Worm (Caenorhabditis elegans) whole organism, L1 larva: ENCODE results near the gene mlc-7.

Experiments used
- C04F5.9 ChIP-seq: sonication (generic microtip); optimal IDR thresholded peaks from 2 replicates; lab custom pipeline; 2016; ENCODE audit warnings: missing genetic modification characterization, missing compliant biosample characterization
- C16A3.4 ChIP-seq: fragments of 150-350 bp; optimal IDR thresholded peaks from 2 replicates; lab custom pipeline; 2014; ENCODE audit warnings: missing biosample characterization, missing genetic modification characterization
- C34B4.2 ChIP-seq: sonication (generic microtip); optimal IDR thresholded peaks from 2 replicates; lab custom pipeline; 2017; ENCODE audit warnings: mild to moderate bottlenecking, missing genetic modification characterization, missing compliant biosample characterization
- Y116A8C.19 ChIP-seq: sonication (generic microtip); optimal IDR thresholded peaks from 2 replicates; lab custom pipeline; 2016; ENCODE audit warnings: missing compliant biosample characterization, missing genetic modification characterization, borderline replicate concordance
- alr-1 ChIP-seq: fragments of 200-800 bp; sonication (Bioruptor generic); optimal IDR thresholded peaks from 2 replicates; lab custom pipeline; 2018; ENCODE audit warnings: borderline replicate concordance, mild to moderate bottlenecking, missing genetic modification characterization, missing compliant biosample characterization
- ama-1 ChIP-seq: fragments of 150-350 bp; optimal IDR thresholded peaks from 2 replicates; lab custom pipeline; 2014
- blmp-1 ChIP-seq: fragments of 150-350 bp; optimal IDR thresholded peaks from 2 replicates; lab custom pipeline; 2014; ENCODE audit warnings: missing biosample characterization, missing genetic modification characterization
- ceh-63 ChIP-seq: fragments of 200-800 bp; sonication (Bioruptor generic); optimal IDR thresholded peaks from 2 replicates; lab custom pipeline; 2018; ENCODE audit warnings: mild to moderate bottlenecking, missing genetic modification characterization, missing compliant biosample characterization
- ceh-8 ChIP-seq: fragments of 200-800 bp; sonication (Bioruptor generic); optimal IDR thresholded peaks from 2 replicates; lab custom pipeline; 2018; ENCODE audit warnings: mild to moderate bottlenecking, missing genetic modification characterization, moderate library complexity, missing compliant biosample characterization
- ceh-82 ChIP-seq, 3 experiments: fragments of 150-350 bp in 1 of 3; sonication (generic microtip) in 2 of 3; optimal IDR thresholded peaks; 2 replicates each; lab custom pipeline; 2014 to 2017; ENCODE audit warnings: missing biosample characterization in 3 of 3, missing genetic modification characterization in 3 of 3
- ceh-88 ChIP-seq: fragments of 200-800 bp; sonication (Bioruptor generic); IDR thresholded peaks from 2 replicates; pipeline ENCODE4 v1.3.6; 2022; ENCODE audit warnings: missing genetic modification characterization, missing compliant biosample characterization
- ces-1 ChIP-seq: fragments of 150-350 bp; optimal IDR thresholded peaks from 2 replicates; lab custom pipeline; 2014; ENCODE audit warnings: missing biosample characterization, missing genetic modification reagents, missing genetic modification characterization
- dpl-1 ChIP-seq, 3 experiments: fragments of 150-350 bp in 2 of 3; sonication (generic microtip) in 1 of 3; optimal IDR thresholded peaks; 2 replicates each; lab custom pipeline; 2014 to 2017; ENCODE audit warnings: missing biosample characterization in 3 of 3, missing genetic modification characterization in 3 of 3, missing genetic modification reagents in 3 of 3
- dsc-1 ChIP-seq: sonication (generic microtip); optimal IDR thresholded peaks from 2 replicates; lab custom pipeline; 2016; ENCODE audit warnings: mild to moderate bottlenecking, missing genetic modification characterization, missing compliant biosample characterization
- egl-13 ChIP-seq: sonication (generic microtip); optimal IDR thresholded peaks from 2 replicates; lab custom pipeline; 2016; ENCODE audit warnings: missing genotype, missing genetic modification reagents, missing genetic modification characterization, missing compliant biosample characterization
- egl-27 ChIP-seq, 2 experiments: fragments of 150-350 bp in 1 of 2; sonication (generic microtip); optimal IDR thresholded peaks; 3 replicates each; lab custom pipeline; 2017 to 2018; ENCODE audit warnings: missing biosample characterization in 2 of 2, missing genetic modification characterization in 2 of 2, missing genetic modification reagents in 2 of 2
- elt-3 ChIP-seq, 6 experiments: fragments of 150-350 bp in 1 of 6; sonication (generic microtip); optimal IDR thresholded peaks; 2 replicates each; lab custom pipeline; 2017 to 2018; ENCODE audit warnings: missing biosample characterization in 6 of 6, missing genetic modification characterization in 6 of 6, inconsistent platforms in 1 of 6
- fkh-8 ChIP-seq: sonication (generic microtip); optimal IDR thresholded peaks from 2 replicates; lab custom pipeline; 2016; ENCODE audit warnings: mild to moderate bottlenecking, missing genetic modification characterization, missing compliant biosample characterization
- fos-1 ChIP-seq: fragments of 150-350 bp; optimal IDR thresholded peaks from 2 replicates; lab custom pipeline; 2014; ENCODE audit warnings: missing biosample characterization, missing genetic modification characterization
- hlh-4 ChIP-seq: sonication (generic microtip); optimal IDR thresholded peaks from 2 replicates; lab custom pipeline; 2016; ENCODE audit warnings: mild to moderate bottlenecking, missing genetic modification characterization, missing compliant biosample characterization
- hpl-2 ChIP-seq: fragments of 150-350 bp; optimal IDR thresholded peaks from 2 replicates; lab custom pipeline; 2014; ENCODE audit warnings: missing biosample characterization, missing genetic modification reagents, missing genetic modification characterization
- isw-1 ChIP-seq: fragments of 200-800 bp; sonication (Bioruptor generic); IDR thresholded peaks from 2 replicates; pipeline ENCODE4 v1.3.6; 2022; ENCODE audit warnings: missing genetic modification characterization, missing compliant biosample characterization
- jun-1 ChIP-seq: fragments of 150-350 bp; optimal IDR thresholded peaks from 2 replicates; lab custom pipeline; 2014; ENCODE audit warnings: missing biosample characterization, missing genetic modification reagents, missing genetic modification characterization
- lin-14 ChIP-seq: fragments of 200-800 bp; sonication (Bioruptor generic); optimal IDR thresholded peaks from 2 replicates; lab custom pipeline; 2018; ENCODE audit warnings: mild to moderate bottlenecking, missing genetic modification characterization, moderate library complexity, missing compliant biosample characterization
- lin-15B ChIP-seq: fragments of 150-350 bp; sonication (generic microtip); optimal IDR thresholded peaks from 3 replicates; lab custom pipeline; 2014; ENCODE audit warnings: missing biosample characterization, missing genetic modification characterization
- lsy-2 ChIP-seq, 2 experiments: fragments of 150-350 bp; optimal IDR thresholded peaks; 2 replicates each; lab custom pipeline; 2014; ENCODE audit warnings: missing biosample characterization in 2 of 2, missing genetic modification characterization in 2 of 2
- mdl-1 ChIP-seq, 2 experiments: fragments of 150-350 bp; optimal IDR thresholded peaks; 2 replicates each; lab custom pipeline; 2014 to 2017; ENCODE audit warnings: missing biosample characterization in 2 of 2, missing genetic modification characterization in 2 of 2, inconsistent platforms in 1 of 2
- mef-2 ChIP-seq: fragments of 150-350 bp; optimal IDR thresholded peaks from 2 replicates; lab custom pipeline; 2014; ENCODE audit warnings: missing biosample characterization, missing genetic modification characterization
- mep-1 ChIP-seq: fragments of 150-350 bp; optimal IDR thresholded peaks from 2 replicates; lab custom pipeline; 2014; ENCODE audit warnings: missing biosample characterization, missing genetic modification characterization
- nhr-12 ChIP-seq: sonication (generic microtip); optimal IDR thresholded peaks from 2 replicates; lab custom pipeline; 2017; ENCODE audit warnings: missing biosample characterization, missing genetic modification characterization
- nhr-237 ChIP-seq: fragments of 150-350 bp; optimal IDR thresholded peaks from 2 replicates; lab custom pipeline; 2014; ENCODE audit warnings: missing biosample characterization, missing genetic modification characterization
- nhr-47 ChIP-seq: sonication (generic microtip); optimal IDR thresholded peaks from 2 replicates; lab custom pipeline; 2016; ENCODE audit warnings: mild to moderate bottlenecking, missing genetic modification characterization, moderate library complexity, missing compliant biosample characterization
- nhr-71 ChIP-seq: sonication (generic microtip); optimal IDR thresholded peaks from 2 replicates; lab custom pipeline; 2016; ENCODE audit warnings: mild to moderate bottlenecking, missing genetic modification characterization, moderate library complexity, missing compliant biosample characterization
- nhr-76 ChIP-seq: sonication (generic microtip); optimal IDR thresholded peaks from 2 replicates; lab custom pipeline; 2017; ENCODE audit warnings: missing biosample characterization, missing genetic modification characterization
- nhr-84 ChIP-seq: sonication (generic microtip); optimal IDR thresholded peaks from 2 replicates; lab custom pipeline; 2017; ENCODE audit warnings: missing biosample characterization, missing genetic modification characterization
- nhr-85 ChIP-seq: sonication (generic microtip); peaks from one replicate; lab custom pipeline; 2016; ENCODE audit warnings: missing genetic modification characterization, inconsistent platforms, missing compliant biosample characterization
- nhr-90 ChIP-seq: sonication (generic microtip); optimal IDR thresholded peaks from 2 replicates; lab custom pipeline; 2016; ENCODE audit warnings: mild to moderate bottlenecking, missing genetic modification characterization, missing compliant biosample characterization; ENCODE audit not compliant: poor library complexity
- pax-3 ChIP-seq: fragments of 200-800 bp; sonication (Bioruptor generic); optimal IDR thresholded peaks from 2 replicates; lab custom pipeline; 2018; ENCODE audit warnings: mild to moderate bottlenecking, missing genetic modification characterization, moderate library complexity, missing compliant biosample characterization
- rnt-1 ChIP-seq: sonication (generic microtip); optimal IDR thresholded peaks from 2 replicates; lab custom pipeline; 2016; ENCODE audit warnings: mild to moderate bottlenecking, missing genetic modification characterization, moderate library complexity, missing compliant biosample characterization
- skn-1 ChIP-seq: fragments of 150-350 bp; optimal IDR thresholded peaks from 2 replicates; lab custom pipeline; 2014; ENCODE audit warnings: missing biosample characterization, missing genetic modification characterization
- snu-23 ChIP-seq: sonication (generic microtip); optimal IDR thresholded peaks from 2 replicates; lab custom pipeline; 2016; ENCODE audit warnings: missing genetic modification characterization, missing compliant biosample characterization
- sox-4 ChIP-seq: sonication (generic microtip); optimal IDR thresholded peaks from 2 replicates; lab custom pipeline; 2016; ENCODE audit warnings: missing genetic modification characterization, missing compliant biosample characterization
- swsn-7 ChIP-seq: sonication (generic microtip); optimal IDR thresholded peaks from 2 replicates; lab custom pipeline; 2016; ENCODE audit warnings: missing genetic modification characterization, missing compliant biosample characterization
- unc-130 ChIP-seq: fragments of 150-350 bp; optimal IDR thresholded peaks from 2 replicates; lab custom pipeline; 2017; ENCODE audit warnings: missing biosample characterization, missing genetic modification characterization, inconsistent platforms
- unc-30 ChIP-seq: sonication (generic microtip); optimal IDR thresholded peaks from 2 replicates; lab custom pipeline; 2017; ENCODE audit warnings: missing biosample characterization, missing genetic modification characterization
- unc-86 ChIP-seq: sonication (generic microtip); optimal IDR thresholded peaks from 2 replicates; lab custom pipeline; 2016; ENCODE audit warnings: missing genetic modification characterization, missing compliant biosample characterization
- vab-15 ChIP-seq: sonication (generic microtip); optimal IDR thresholded peaks from 2 replicates; lab custom pipeline; 2017; ENCODE audit warnings: missing genotype, mild to moderate bottlenecking, missing genetic modification characterization, missing compliant biosample characterization
- xbp-1 ChIP-seq: sonication (generic microtip); optimal IDR thresholded peaks from 2 replicates; lab custom pipeline; 2016; ENCODE audit warnings: missing genetic modification characterization, missing compliant biosample characterization
- zag-1 ChIP-seq: fragments of 150-350 bp; optimal IDR thresholded peaks from 2 replicates; lab custom pipeline; 2014; ENCODE audit warnings: missing biosample characterization, missing genetic modification characterization
- ztf-4 ChIP-seq: fragments of 150-350 bp; optimal IDR thresholded peaks from 2 replicates; lab custom pipeline; 2014; ENCODE audit warnings: missing biosample characterization, missing genetic modification characterization

mlc-7 gene

ce11 chrIII:13717505-13717904 is 33.7 kb upstream of the mlc-7 start (continued):
- TF ChIP-seq lsy-2 (tag; optimal IDR thresholded peaks at IDR 0.05; lab: Kevin White, UChicago) (peak; percentile 1 to 57), C16A3.4 (tag; lab: Kevin White, UChicago) (peak; percentile 17), dsc-1 (no peak), nhr-12 (tag; lab: Kevin White, UChicago) (no peak), alr-1 (no peak), jun-1 (tag; lab: Kevin White, UChicago) (peak; percentile 4), C34B4.2 (tag; lab: Kevin White, UChicago) (no peak), egl-13 (tag; lab: Kevin White, UChicago) (no peak), blmp-1 (tag; lab: Kevin White, UChicago) (peak; percentile 70), unc-130 (tag; lab: Kevin White, UChicago) (no peak), Y116A8C.19 (tag; lab: Kevin White, UChicago) (no peak), ceh-88 (no peak; the same call in 1 of the 2 replicates), mef-2 (tag; lab: Kevin White, UChicago) (no peak), skn-1 (tag; lab: Kevin White, UChicago) (peak; percentile 12), swsn-7 (peak; percentile 24), ama-1 (lab: Kevin White, UChicago) (peak; percentile 23), C04F5.9 (no peak), rnt-1 (tag; lab: Kevin White, UChicago) (peak; percentile 25), fos-1 (tag; lab: Kevin White, UChicago) (no peak), ces-1 (no peak), ceh-63 (no peak), nhr-47 (tag; lab: Kevin White, UChicago) (peak; percentile 34), hpl-2 (GFP tag; lab: Kevin White, UChicago) (no peak), isw-1 (GFP tag; lab: Robert Waterston, UW) (no peak), nhr-84 (tag; lab: Kevin White, UChicago) (no peak), elt-3 (tag; optimal IDR thresholded peaks at IDR 0.05; lab: Kevin White, UChicago) (no peak), mep-1 (tag; lab: Kevin White, UChicago) (peak; percentile 60), fkh-8 (tag; lab: Kevin White, UChicago) (peak; percentile 61), nhr-85 (tag; lab: Kevin White, UChicago) (no peak), sox-4 (no peak), hlh-4 (tag; lab: Kevin White, UChicago) (no peak), xbp-1 (tag; lab: Kevin White, UChicago) (peak; percentile 6), ceh-82 (tag; optimal IDR thresholded peaks at IDR 0.05; lab: Kevin White, UChicago) (peak in 2 of 3 experiments; percentile 57 to 69), unc-30 (no peak), ceh-8 (no peak), zag-1 (no peak), nhr-237 (tag; lab: Kevin White, UChicago) (no peak), nhr-90 (tag; lab: Kevin White, UChicago) (no peak), snu-23 (GFP tag; lab: Kevin White, UChicago) (peak; percentile 39), pax-3 (tag; lab: Kevin White, UChicago) (no peak), mdl-1 (tag; optimal IDR thresholded peaks at IDR 0.05; lab: Kevin White, UChicago) (peak in 1 of 2 experiments; percentile 32)
- TF ChIP-seq, all 84 proteins: peak for 25

DNA sequence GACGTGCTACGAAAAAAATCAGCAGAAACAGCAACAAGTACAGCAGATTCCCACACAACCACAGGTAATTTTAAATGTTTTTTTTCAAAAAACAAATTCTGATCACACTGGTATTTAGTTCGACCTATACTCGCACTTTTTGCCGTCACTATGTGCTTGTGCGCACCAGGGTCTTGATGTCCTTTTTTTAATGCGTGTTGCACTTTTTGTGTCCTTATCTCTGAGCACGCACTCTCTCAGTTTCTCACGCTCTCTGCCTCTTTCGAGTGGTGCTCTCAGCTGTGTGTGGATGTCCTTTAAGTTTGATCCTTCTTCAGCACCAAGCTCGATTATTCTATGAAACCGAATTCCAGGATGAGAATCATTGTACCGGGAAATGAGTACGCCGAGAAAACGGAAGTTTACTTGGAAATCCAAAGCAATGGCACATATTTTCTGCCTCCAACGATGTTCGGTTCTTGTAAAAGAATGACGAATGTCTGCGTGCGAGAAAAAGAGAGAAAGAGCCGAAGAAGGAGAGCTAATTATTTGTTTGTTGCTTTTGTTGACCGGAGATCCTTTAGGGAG is 32.8 kb upstream of the mlc-7 start:
- TF ChIP-seq ama-1 (lab: Kevin White, UChicago), result no peak
- TF ChIP-seq unc-130 (tag; lab: Kevin White, UChicago), result no peak
- TF ChIP-seq mep-1 (tag; lab: Kevin White, UChicago), result peak; percentile 44
- peak; percentile 59 for TF ChIP-seq lin-14 (GFP tag; lab: Kevin White, UChicago)
- no peak for TF ChIP-seq egl-13 (tag; lab: Kevin White, UChicago)
- TF ChIP-seq fkh-8 (tag; lab: Kevin White, UChicago), result peak; percentile 92
- no peak for TF ChIP-seq lin-15B (tag; lab: Kevin White, UChicago)
- no peak for TF ChIP-seq C16A3.4 (tag; lab: Kevin White, UChicago)
- TF ChIP-seq dpl-1 (GFP tag; optimal IDR thresholded peaks at IDR 0.05; lab: Kevin White, UChicago), result no peak
- TF ChIP-seq ztf-4 (tag; lab: Kevin White, UChicago), result no peak
- TF ChIP-seq alr-1, result no peak
- no peak for TF ChIP-seq unc-30
- no peak for TF ChIP-seq nhr-12 (tag; lab: Kevin White, UChicago)
- no peak for TF ChIP-seq nhr-237 (tag; lab: Kevin White, UChicago)
- no peak for TF ChIP-seq zag-1
- TF ChIP-seq isw-1 (GFP tag; lab: Robert Waterston, UW), result no peak
- TF ChIP-seq nhr-76 (tag; lab: Kevin White, UChicago), result no peak
- TF ChIP-seq vab-15 (tag; lab: Kevin White, UChicago), result no peak
- TF ChIP-seq unc-86 (tag; lab: Kevin White, UChicago), result peak; percentile 35
- TF ChIP-seq dsc-1, result peak; percentile 35
- peak; percentile 69 for TF ChIP-seq nhr-71 (tag; lab: Kevin White, UChicago)
- TF ChIP-seq hlh-4 (tag; lab: Kevin White, UChicago), result no peak
- no peak for TF ChIP-seq skn-1 (tag; lab: Kevin White, UChicago)
- TF ChIP-seq egl-27 (tag; optimal IDR thresholded peaks at IDR 0.05; lab: Kevin White, UChicago), result no peak
- TF ChIP-seq ceh-82 (tag; optimal IDR thresholded peaks at IDR 0.05; lab: Kevin White, UChicago), result no peak
